Worm (Caenorhabditis elegans) whole organism, early embryonic: Measurements from ENCODE around the gene F09A5.3.

ENCODE experiments used
- F13C5.2 ChIP-seq: sonication (generic microtip); optimal IDR thresholded peaks from 2 replicates; lab custom pipeline; 2017; ENCODE audit warnings: mild to moderate bottlenecking, missing genetic modification characterization, inconsistent platforms, missing compliant biosample characterization
- ama-1 ChIP-seq: fragments of 150-350 bp; optimal IDR thresholded peaks from 2 replicates; lab custom pipeline; 2014
- flt-1 ChIP-seq: fragments of 200-800 bp; sonication (Bioruptor generic); IDR thresholded peaks from 2 replicates; pipeline ENCODE4 v1.3.6; 2022; ENCODE audit warnings: missing genetic modification characterization, missing compliant biosample characterization
- hmbx-1 ChIP-seq: sonication (generic microtip); optimal IDR thresholded peaks from 2 replicates; lab custom pipeline; 2016; ENCODE audit warnings: mild to moderate bottlenecking, missing genetic modification characterization, missing compliant biosample characterization
- hnd-1 ChIP-seq: sonication (generic microtip); optimal IDR thresholded peaks from 2 replicates; lab custom pipeline; 2016; ENCODE audit warnings: missing genetic modification characterization, missing compliant biosample characterization
- sea-1 ChIP-seq: fragments of 200-800 bp; sonication (Bioruptor generic); conservative IDR thresholded peaks from 2 replicates; pipeline ENCODE4 v1.3.6; 2022; ENCODE audit warnings: missing genetic modification characterization, missing compliant biosample characterization
- tbx-11 ChIP-seq: fragments of 200-800 bp; sonication (Bioruptor generic); IDR thresholded peaks from 2 replicates; pipeline ENCODE4 v1.3.6; 2022; ENCODE audit warnings: missing genetic modification characterization, missing compliant biosample characterization
- tbx-37 ChIP-seq: fragments of 200-800 bp; sonication (Bioruptor generic); conservative IDR thresholded peaks from 2 replicates; pipeline ENCODE4 v1.3.6; 2022; ENCODE audit warnings: missing genetic modification reagents, missing genetic modification characterization, missing compliant biosample characterization
- tra-4 ChIP-seq: sonication (generic microtip); optimal IDR thresholded peaks from 2 replicates; lab custom pipeline; 2017; ENCODE audit warnings: missing genetic modification characterization, missing compliant biosample characterization

- no peak for TF ChIP-seq ama-1 (lab: Kevin White, UChicago)
- TF ChIP-seq tbx-11 (GFP tag; lab: Robert Waterston, UW) = 0 out of 2 replicates have a peak, but pooled peaks have one; percentile 29
- TF ChIP-seq hnd-1 (tag; lab: Kevin White, UChicago) = no peak
- TF ChIP-seq F13C5.2 (tag; lab: Kevin White, UChicago) = no peak
- TF ChIP-seq flt-1 (GFP tag; lab: Robert Waterston, UW) = no peak
- no peak for TF ChIP-seq sea-1 (GFP tag; lab: Robert Waterston, UW)
- no peak for TF ChIP-seq tbx-37 (GFP tag; lab: Robert Waterston, UW)
- no peak for TF ChIP-seq hmbx-1 (tag; lab: Kevin White, UChicago)
- TF ChIP-seq tra-4 = no peak
Measured at ce11 chrX:13159005-13159404, 17.6 kb downstream of the F09A5.3 start.
